Worm (Caenorhabditis elegans) whole organism, L1 larva: Measurements from ENCODE around the gene pph-4.1.

Source experiments
- C16A3.4 ChIP-seq: fragments of 150-350 bp; optimal IDR thresholded peaks from 2 replicates; lab custom pipeline; 2014; ENCODE audit warnings: missing biosample characterization, missing genetic modification characterization
- C34B4.2 ChIP-seq: sonication (generic microtip); optimal IDR thresholded peaks from 2 replicates; lab custom pipeline; 2017; ENCODE audit warnings: mild to moderate bottlenecking, missing genetic modification characterization, missing compliant biosample characterization
- aly-2 ChIP-seq: fragments of 150-350 bp; optimal IDR thresholded peaks from 2 replicates; lab custom pipeline; 2014; ENCODE audit warnings: missing biosample characterization, missing genetic modification characterization
- blmp-1 ChIP-seq: fragments of 150-350 bp; optimal IDR thresholded peaks from 2 replicates; lab custom pipeline; 2014; ENCODE audit warnings: missing biosample characterization, missing genetic modification characterization
- ceh-63 ChIP-seq: fragments of 200-800 bp; sonication (Bioruptor generic); optimal IDR thresholded peaks from 2 replicates; lab custom pipeline; 2018; ENCODE audit warnings: mild to moderate bottlenecking, missing genetic modification characterization, missing compliant biosample characterization
- ceh-8 ChIP-seq: fragments of 200-800 bp; sonication (Bioruptor generic); optimal IDR thresholded peaks from 2 replicates; lab custom pipeline; 2018; ENCODE audit warnings: mild to moderate bottlenecking, missing genetic modification characterization, moderate library complexity, missing compliant biosample characterization
- ceh-82 ChIP-seq, 3 experiments: fragments of 150-350 bp in 1 of 3; sonication (generic microtip) in 2 of 3; optimal IDR thresholded peaks; 2 replicates each; lab custom pipeline; 2014 to 2017; ENCODE audit warnings: missing biosample characterization in 3 of 3, missing genetic modification characterization in 3 of 3
- ceh-88 ChIP-seq: fragments of 200-800 bp; sonication (Bioruptor generic); IDR thresholded peaks from 2 replicates; pipeline ENCODE4 v1.3.6; 2022; ENCODE audit warnings: missing genetic modification characterization, missing compliant biosample characterization
- ceh-90 ChIP-seq: sonication (generic microtip); optimal IDR thresholded peaks from 2 replicates; lab custom pipeline; 2016; ENCODE audit warnings: missing genetic modification characterization, missing compliant biosample characterization
- ces-1 ChIP-seq: fragments of 150-350 bp; optimal IDR thresholded peaks from 2 replicates; lab custom pipeline; 2014; ENCODE audit warnings: missing biosample characterization, missing genetic modification reagents, missing genetic modification characterization
- dpl-1 ChIP-seq, 3 experiments: fragments of 150-350 bp in 2 of 3; sonication (generic microtip) in 1 of 3; optimal IDR thresholded peaks; 2 replicates each; lab custom pipeline; 2014 to 2017; ENCODE audit warnings: missing biosample characterization in 3 of 3, missing genetic modification characterization in 3 of 3, missing genetic modification reagents in 3 of 3
- dsc-1 ChIP-seq: sonication (generic microtip); optimal IDR thresholded peaks from 2 replicates; lab custom pipeline; 2016; ENCODE audit warnings: mild to moderate bottlenecking, missing genetic modification characterization, missing compliant biosample characterization
- efl-1 ChIP-seq, 4 experiments: fragments of 150-350 bp; optimal IDR thresholded peaks in 3 of 4; peaks in 1 of 4; 1 replicate in 1 of 4; 2 replicates in 3 of 4; lab custom pipeline; 2014; ENCODE audit warnings: missing biosample characterization in 2 of 4, missing genetic modification characterization in 2 of 4, missing genetic modification reagents in 2 of 4
- egl-13 ChIP-seq: sonication (generic microtip); optimal IDR thresholded peaks from 2 replicates; lab custom pipeline; 2016; ENCODE audit warnings: missing genotype, missing genetic modification reagents, missing genetic modification characterization, missing compliant biosample characterization
- egl-27 ChIP-seq, 2 experiments: fragments of 150-350 bp in 1 of 2; sonication (generic microtip); optimal IDR thresholded peaks; 3 replicates each; lab custom pipeline; 2017 to 2018; ENCODE audit warnings: missing biosample characterization in 2 of 2, missing genetic modification characterization in 2 of 2, missing genetic modification reagents in 2 of 2
- elt-2 ChIP-seq: sonication (generic microtip); optimal IDR thresholded peaks from 2 replicates; lab custom pipeline; 2016; ENCODE audit warnings: missing genetic modification characterization, mild to moderate bottlenecking, inconsistent platforms, missing compliant biosample characterization, missing genetic modification reagents
- fkh-10 ChIP-seq: sonication (generic microtip); optimal IDR thresholded peaks from 2 replicates; lab custom pipeline; 2017; ENCODE audit warnings: missing biosample characterization, missing genetic modification reagents, missing genetic modification characterization
- fos-1 ChIP-seq: fragments of 150-350 bp; optimal IDR thresholded peaks from 2 replicates; lab custom pipeline; 2014; ENCODE audit warnings: missing biosample characterization, missing genetic modification characterization
- grh-1 ChIP-seq: fragments of 200-800 bp; sonication (Bioruptor generic); IDR thresholded peaks from 2 replicates; pipeline ENCODE4 v1.3.6; 2022; ENCODE audit warnings: missing genetic modification reagents, missing genetic modification characterization, missing compliant biosample characterization
- hlh-17 ChIP-seq: fragments of 200-800 bp; sonication (Bioruptor generic); optimal IDR thresholded peaks from 2 replicates; lab custom pipeline; 2018; ENCODE audit warnings: missing genetic modification characterization, mild to moderate bottlenecking, missing compliant biosample characterization, moderate library complexity, borderline replicate concordance
- hpl-2 ChIP-seq: fragments of 150-350 bp; optimal IDR thresholded peaks from 2 replicates; lab custom pipeline; 2014; ENCODE audit warnings: missing biosample characterization, missing genetic modification reagents, missing genetic modification characterization
- lin-13 ChIP-seq: fragments of 150-350 bp; optimal IDR thresholded peaks from 2 replicates; lab custom pipeline; 2014; ENCODE audit warnings: missing biosample characterization, missing genetic modification reagents, missing genetic modification characterization
- lin-39 ChIP-seq: fragments of 150-350 bp; optimal IDR thresholded peaks from 2 replicates; lab custom pipeline; 2014; ENCODE audit warnings: missing biosample characterization, missing genetic modification reagents, missing genetic modification characterization
- lir-3 ChIP-seq: sonication (generic microtip); optimal IDR thresholded peaks from 2 replicates; lab custom pipeline; 2016; ENCODE audit warnings: mild to moderate bottlenecking, missing genetic modification characterization, moderate library complexity, missing compliant biosample characterization; ENCODE audit not compliant: poor library complexity
- mab-9 ChIP-seq: fragments of 200-800 bp; sonication (Bioruptor generic); IDR thresholded peaks from 2 replicates; pipeline ENCODE4 v1.3.6; 2022; ENCODE audit warnings: missing genetic modification reagents, missing genetic modification characterization, missing compliant biosample characterization
- mep-1 ChIP-seq: fragments of 150-350 bp; optimal IDR thresholded peaks from 2 replicates; lab custom pipeline; 2014; ENCODE audit warnings: missing biosample characterization, missing genetic modification characterization
- nhr-11 ChIP-seq: fragments of 150-350 bp; optimal IDR thresholded peaks from 2 replicates; lab custom pipeline; 2014; ENCODE audit warnings: missing biosample characterization, missing genetic modification characterization
- nhr-12 ChIP-seq: sonication (generic microtip); optimal IDR thresholded peaks from 2 replicates; lab custom pipeline; 2017; ENCODE audit warnings: missing biosample characterization, missing genetic modification characterization
- nhr-19 ChIP-seq: fragments of 200-800 bp; sonication (Bioruptor generic); conservative IDR thresholded peaks from 2 replicates; pipeline ENCODE4 v1.3.6; 2022; ENCODE audit warnings: missing genetic modification characterization, missing compliant biosample characterization
- nhr-237 ChIP-seq: fragments of 150-350 bp; optimal IDR thresholded peaks from 2 replicates; lab custom pipeline; 2014; ENCODE audit warnings: missing biosample characterization, missing genetic modification characterization
- nhr-28 ChIP-seq: fragments of 150-350 bp; optimal IDR thresholded peaks from 2 replicates; lab custom pipeline; 2014; ENCODE audit warnings: missing biosample characterization, missing genetic modification characterization
- nhr-47 ChIP-seq: sonication (generic microtip); optimal IDR thresholded peaks from 2 replicates; lab custom pipeline; 2016; ENCODE audit warnings: mild to moderate bottlenecking, missing genetic modification characterization, moderate library complexity, missing compliant biosample characterization
- nhr-71 ChIP-seq: sonication (generic microtip); optimal IDR thresholded peaks from 2 replicates; lab custom pipeline; 2016; ENCODE audit warnings: mild to moderate bottlenecking, missing genetic modification characterization, moderate library complexity, missing compliant biosample characterization
- nhr-85 ChIP-seq: sonication (generic microtip); peaks from one replicate; lab custom pipeline; 2016; ENCODE audit warnings: missing genetic modification characterization, inconsistent platforms, missing compliant biosample characterization
- nhr-90 ChIP-seq: sonication (generic microtip); optimal IDR thresholded peaks from 2 replicates; lab custom pipeline; 2016; ENCODE audit warnings: mild to moderate bottlenecking, missing genetic modification characterization, missing compliant biosample characterization; ENCODE audit not compliant: poor library complexity
- pag-3 ChIP-seq: sonication (generic microtip); optimal IDR thresholded peaks from 2 replicates; lab custom pipeline; 2017; ENCODE audit warnings: missing genetic modification characterization, mild to moderate bottlenecking, missing compliant biosample characterization, antibody characterized with exemption, borderline replicate concordance; ENCODE audit not compliant: insufficient read depth
- pax-3 ChIP-seq: fragments of 200-800 bp; sonication (Bioruptor generic); optimal IDR thresholded peaks from 2 replicates; lab custom pipeline; 2018; ENCODE audit warnings: mild to moderate bottlenecking, missing genetic modification characterization, moderate library complexity, missing compliant biosample characterization
- pqm-1 ChIP-seq: sonication (generic microtip); optimal IDR thresholded peaks from 3 replicates; lab custom pipeline; 2017; ENCODE audit warnings: missing biosample characterization, missing genetic modification characterization
- rnt-1 ChIP-seq: sonication (generic microtip); optimal IDR thresholded peaks from 2 replicates; lab custom pipeline; 2016; ENCODE audit warnings: mild to moderate bottlenecking, missing genetic modification characterization, moderate library complexity, missing compliant biosample characterization
- skn-1 ChIP-seq: fragments of 150-350 bp; optimal IDR thresholded peaks from 2 replicates; lab custom pipeline; 2014; ENCODE audit warnings: missing biosample characterization, missing genetic modification characterization
- snu-23 ChIP-seq: sonication (generic microtip); optimal IDR thresholded peaks from 2 replicates; lab custom pipeline; 2016; ENCODE audit warnings: missing genetic modification characterization, missing compliant biosample characterization
- sox-4 ChIP-seq: sonication (generic microtip); optimal IDR thresholded peaks from 2 replicates; lab custom pipeline; 2016; ENCODE audit warnings: missing genetic modification characterization, missing compliant biosample characterization
- sptf-1 ChIP-seq: fragments of 150-350 bp; optimal IDR thresholded peaks from 2 replicates; lab custom pipeline; 2014; ENCODE audit warnings: missing biosample characterization, missing genetic modification characterization
- sup-37 ChIP-seq: fragments of 200-800 bp; sonication (Bioruptor generic); optimal IDR thresholded peaks from 2 replicates; lab custom pipeline; 2018; ENCODE audit warnings: mild to moderate bottlenecking, missing genetic modification characterization, missing compliant biosample characterization
- swsn-7 ChIP-seq: sonication (generic microtip); optimal IDR thresholded peaks from 2 replicates; lab custom pipeline; 2016; ENCODE audit warnings: missing genetic modification characterization, missing compliant biosample characterization
- unc-30 ChIP-seq: sonication (generic microtip); optimal IDR thresholded peaks from 2 replicates; lab custom pipeline; 2017; ENCODE audit warnings: missing biosample characterization, missing genetic modification characterization
- unc-86 ChIP-seq: sonication (generic microtip); optimal IDR thresholded peaks from 2 replicates; lab custom pipeline; 2016; ENCODE audit warnings: missing genetic modification characterization, missing compliant biosample characterization
- unc-98 ChIP-seq: fragments of 200-800 bp; sonication (Bioruptor generic); IDR thresholded peaks from 2 replicates; pipeline ENCODE4 v1.3.6; 2022; ENCODE audit warnings: missing genetic modification characterization, missing compliant biosample characterization
- xbp-1 ChIP-seq: sonication (generic microtip); optimal IDR thresholded peaks from 2 replicates; lab custom pipeline; 2016; ENCODE audit warnings: missing genetic modification characterization, missing compliant biosample characterization
- ztf-11 ChIP-seq, 2 experiments: sonication (generic microtip); optimal IDR thresholded peaks; 2 replicates each; lab custom pipeline; 2016 to 2017; ENCODE audit warnings: missing genetic modification characterization in 2 of 2, missing biosample characterization in 1 of 2, missing compliant biosample characterization in 1 of 2
- ztf-4 ChIP-seq: fragments of 150-350 bp; optimal IDR thresholded peaks from 2 replicates; lab custom pipeline; 2014; ENCODE audit warnings: missing biosample characterization, missing genetic modification characterization

pph-4.1 gene

DNA sequence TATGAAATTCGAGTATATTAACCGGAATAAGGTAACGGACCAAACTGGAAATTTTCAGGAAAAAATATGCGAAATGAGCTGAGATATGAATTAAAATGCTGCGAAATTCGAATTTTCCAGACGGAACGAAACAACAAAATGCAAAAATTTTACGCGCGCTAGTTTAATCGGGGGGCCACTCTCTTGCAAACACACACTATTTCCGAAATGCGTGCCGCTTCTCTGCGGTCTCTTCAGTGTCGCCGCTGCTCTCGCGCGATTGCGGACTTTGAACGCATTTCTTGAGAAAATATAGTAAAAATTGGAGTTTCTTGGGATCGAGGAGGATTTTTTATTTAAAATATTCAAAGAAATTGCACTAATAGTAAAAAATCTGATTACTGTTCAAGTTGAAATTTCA lies 18.3 kb upstream of the pph-4.1 start (continued):
- TF ChIP-seq fkh-10 (GFP tag; lab: Kevin White, UChicago) (no peak), pqm-1 (tag; lab: Kevin White, UChicago) (no peak), blmp-1 (peak; percentile 20), sup-37 (GFP tag; lab: Kevin White, UChicago) (no peak), rnt-1 (tag; lab: Kevin White, UChicago) (peak; percentile 68), nhr-85 (no peak), ces-1 (no peak), pag-3 (tag; lab: Kevin White, UChicago) (no peak), hpl-2 (GFP tag; lab: Kevin White, UChicago) (no peak), ztf-4 (peak; percentile 23), mab-9 (GFP tag; lab: Robert Waterston, UW) (no peak), egl-27 (tag; optimal IDR thresholded peaks at IDR 0.05; lab: Kevin White, UChicago) (no peak), nhr-11 (tag; lab: Kevin White, UChicago) (no peak), lin-39 (tag; lab: Kevin White, UChicago) (no peak), unc-86 (tag; lab: Kevin White, UChicago) (peak; percentile 51), sptf-1 (tag; lab: Kevin White, UChicago) (no peak), ceh-63 (no peak), nhr-47 (tag; lab: Kevin White, UChicago) (no peak), hlh-17 (GFP tag; lab: Kevin White, UChicago) (no peak), ceh-88 (GFP tag; lab: Robert Waterston, UW) (no peak; the same call in 1 of the 2 replicates), nhr-28 (no peak), lir-3 (no peak), nhr-19 (peak; percentile 17; the same call in 1 of the 2 replicates), efl-1 (optimal IDR thresholded peaks at IDR 0.05; lab: Kevin White, UChicago) (peak; percentile 69 to 72), efl-1 (GFP tag; optimal IDR thresholded peaks at IDR 0.05 in 1 of 2; lab: Kevin White, UChicago) (peak; percentile 48 to 96), dpl-1 (GFP tag; optimal IDR thresholded peaks at IDR 0.05; lab: Kevin White, UChicago) (peak in 2 of 3 experiments; percentile 49 to 52), nhr-71 (tag; lab: Kevin White, UChicago) (peak; percentile 56), C16A3.4 (tag; lab: Kevin White, UChicago) (no peak), nhr-237 (no peak), egl-13 (tag; lab: Kevin White, UChicago) (no peak), dsc-1 (peak; percentile 59), ceh-8 (GFP tag; lab: Kevin White, UChicago) (no peak), unc-98 (GFP tag; lab: Robert Waterston, UW) (no peak), pax-3 (tag; lab: Kevin White, UChicago) (no peak), ztf-11 (tag; optimal IDR thresholded peaks at IDR 0.05; lab: Kevin White, UChicago) (no peak), mep-1 (tag; lab: Kevin White, UChicago) (peak; percentile 59), C34B4.2 (tag; lab: Kevin White, UChicago) (no peak), xbp-1 (tag; lab: Kevin White, UChicago) (no peak), unc-30 (tag; lab: Kevin White, UChicago) (no peak), nhr-12 (tag; lab: Kevin White, UChicago) (no peak), ceh-90 (tag; lab: Kevin White, UChicago) (no peak), aly-2 (tag; lab: Kevin White, UChicago) (no peak), sox-4 (tag; lab: Kevin White, UChicago) (no peak), skn-1 (tag; lab: Kevin White, UChicago) (peak; percentile 33), grh-1 (GFP tag; lab: Robert Waterston, UW) (no peak), fos-1 (tag; lab: Kevin White, UChicago) (no peak), elt-2 (tag; lab: Kevin White, UChicago) (no peak), swsn-7 (peak; percentile 83), nhr-90 (tag; lab: Kevin White, UChicago) (no peak), lin-13 (peak; percentile 28), snu-23 (GFP tag; lab: Kevin White, UChicago) (peak; percentile 50), ceh-82 (tag; optimal IDR thresholded peaks at IDR 0.05; lab: Kevin White, UChicago) (peak; percentile 44 to 61 (median 61))
